Fruit fly (Drosophila melanogaster): Measurements from ENCODE around the gene CAH8.

CAH8 gene

DNA sequence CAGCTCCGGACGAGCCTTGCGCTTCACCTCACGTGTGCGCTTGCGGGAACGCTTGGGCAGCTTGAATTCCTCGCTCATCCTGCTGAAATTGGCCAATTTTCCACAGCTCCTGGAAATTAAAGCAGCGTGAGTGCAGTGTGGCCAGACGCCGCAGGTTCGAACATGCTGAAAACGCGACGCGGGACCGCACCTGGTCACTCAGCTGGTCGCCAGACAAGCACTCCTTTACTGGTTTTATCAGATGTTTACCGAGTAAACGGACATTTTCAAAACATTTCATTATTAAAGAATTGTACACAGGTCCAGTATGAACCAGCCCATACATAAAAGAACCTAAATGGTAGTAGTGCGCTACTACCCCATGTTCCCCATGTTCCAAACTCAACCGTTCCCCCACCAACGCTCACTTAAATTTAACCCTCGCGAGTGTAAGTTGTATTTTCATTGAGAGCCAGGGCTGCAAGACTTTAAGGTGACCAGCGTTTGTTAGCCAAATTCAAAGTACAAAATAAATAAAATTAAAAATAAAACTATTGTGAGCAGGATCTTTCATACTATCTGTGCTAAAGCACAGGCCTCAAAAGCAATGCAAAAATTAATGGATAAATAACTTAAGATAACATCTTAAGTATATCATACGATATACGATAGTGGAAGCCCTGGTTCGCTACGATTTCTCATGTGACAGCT lies 27.2 kb downstream of the CAH8 start, which contains the start of the genes JMJD6, CG7071 and Muted (continued):
- no peak for TF ChIP-seq mld (GFP tag; IDR thresholded peaks at IDR 0.05; ENCODE audit: partially characterized antibody)
- peak; percentile 85 for TF ChIP-seq CG14050 (GFP tag; IDR thresholded peaks at IDR 0.05)
- TF ChIP-seq CG31388 (GFP tag; optimal IDR thresholded peaks at IDR 0.05), result peak; percentile 75
- peak; percentile 53 for TF ChIP-seq Ravus (GFP tag; IDR thresholded peaks at IDR 0.05)
- TF ChIP-seq CG32532 (GFP tag; IDR thresholded peaks at IDR 0.05), result peak; percentile 94
- TF ChIP-seq ERR (GFP tag; optimal IDR thresholded peaks at IDR 0.05), result peak; percentile 76
- peak; percentile 88 for TF ChIP-seq Camta (GFP tag; optimal IDR thresholded peaks at IDR 0.05)
- peak; percentile 85; the same call in 2 of the 3 replicates for TF ChIP-seq otp (GFP tag; IDR thresholded peaks at IDR 0.05)
- TF ChIP-seq HLH4C (GFP tag; IDR thresholded peaks at IDR 0.05; ENCODE audit: partially characterized antibody), result peak; percentile 68
- peak; percentile 84 for TF ChIP-seq dm (GFP tag; optimal IDR thresholded peaks at IDR 0.05)
- TF ChIP-seq NK7.1 (GFP tag; optimal IDR thresholded peaks at IDR 0.05), result no peak
- peak; percentile 23 for TF ChIP-seq D (optimal IDR thresholded peaks at IDR 0.05)
- TF ChIP-seq D (GFP tag; optimal IDR thresholded peaks at IDR 0.05), result peak; percentile 70
- TF ChIP-seq CG12769 (tag; optimal IDR thresholded peaks at IDR 0.05), result peak; percentile 74
- peak; percentile 94 for TF ChIP-seq az2 (GFP tag; optimal IDR thresholded peaks at IDR 0.05)
- peak; percentile 91 for TF ChIP-seq pho (GFP tag; optimal IDR thresholded peaks at IDR 0.05)
- no peak for TF ChIP-seq h (optimal IDR thresholded peaks at IDR 0.05)
- TF ChIP-seq CG12104 (GFP tag; optimal IDR thresholded peaks at IDR 0.05), result peak; percentile 91
- peak; percentile 91 for TF ChIP-seq Dip3 (GFP tag; optimal IDR thresholded peaks at IDR 0.05)
- TF ChIP-seq Elba2 (GFP tag; optimal IDR thresholded peaks at IDR 0.05), result peak; percentile 78
- peak; percentile 97 for TF ChIP-seq CG12391 (tag; optimal IDR thresholded peaks at IDR 0.05)
- TF ChIP-seq CG17802 (tag; optimal IDR thresholded peaks at IDR 0.05), result peak; percentile 76
- peak; percentile 79 for TF ChIP-seq CG10462 (GFP tag; optimal IDR thresholded peaks at IDR 0.05)
- peak; percentile 87 for TF ChIP-seq CG2116 (GFP tag; optimal IDR thresholded peaks at IDR 0.05)
- TF ChIP-seq CG15696 (tag; optimal IDR thresholded peaks at IDR 0.05), result peak; percentile 95
- peak; percentile 92 for TF ChIP-seq Bteb2 (GFP tag; optimal IDR thresholded peaks at IDR 0.05)
- TF ChIP-seq CG7786 (GFP tag; optimal IDR thresholded peaks at IDR 0.05), result peak; percentile 84
- TF ChIP-seq CG11456 (GFP tag; IDR thresholded peaks at IDR 0.05), result peak; percentile 93
- TF ChIP-seq sc (optimal IDR thresholded peaks at IDR 0.05), result no peak
- peak; percentile 83 for TF ChIP-seq sc (GFP tag; optimal IDR thresholded peaks at IDR 0.05)
- TF ChIP-seq CG3163 (GFP tag; optimal IDR thresholded peaks at IDR 0.05), result peak; percentile 33
- TF ChIP-seq sqz (GFP tag; optimal IDR thresholded peaks at IDR 0.05), result peak; percentile 77
- no peak for TF ChIP-seq Dfd (GFP tag; optimal IDR thresholded peaks at IDR 0.05)
- peak; percentile 30 for TF ChIP-seq CG31365 (tag; optimal IDR thresholded peaks at IDR 0.05)
- peak; percentile 80 for TF ChIP-seq ewg (GFP tag; optimal IDR thresholded peaks at IDR 0.05)
- peak; percentile 79 for TF ChIP-seq Gsc (GFP tag; IDR thresholded peaks at IDR 0.05)
- TF ChIP-seq CG4282 (GFP tag; optimal IDR thresholded peaks at IDR 0.05), result peak; percentile 88
- peak; percentile 70 for TF ChIP-seq repo (GFP tag; optimal IDR thresholded peaks at IDR 0.05)
- TF ChIP-seq CG7271 (tag; optimal IDR thresholded peaks at IDR 0.05), result peak; percentile 69
- peak; percentile 91 for TF ChIP-seq Sox102F (GFP tag; optimal IDR thresholded peaks at IDR 0.05)
- TF ChIP-seq bigmax (GFP tag; optimal IDR thresholded peaks at IDR 0.05), result no peak
- peak; percentile 88 for TF ChIP-seq CG15601 (tag; optimal IDR thresholded peaks at IDR 0.05)
- TF ChIP-seq Asciz (GFP tag; optimal IDR thresholded peaks at IDR 0.05), result peak; percentile 77
- peak; percentile 54 for TF ChIP-seq trh (GFP tag; optimal IDR thresholded peaks at IDR 0.05)
- peak; percentile 74; the same call in 2 of the 3 replicates for TF ChIP-seq hb (GFP tag; IDR thresholded peaks at IDR 0.05; ENCODE audit: partially characterized antibody)
- TF ChIP-seq CG8281 (tag; optimal IDR thresholded peaks at IDR 0.05), result peak; percentile 63
- peak; percentile 66 for TF ChIP-seq gsb (GFP tag; IDR thresholded peaks at IDR 0.05)
- TF ChIP-seq CkIIα-i1 (GFP tag; IDR thresholded peaks at IDR 0.05), result no peak
- TF ChIP-seq dati (GFP tag; IDR thresholded peaks at IDR 0.05), result peak; percentile 87
- no peak for TF ChIP-seq yki (optimal IDR thresholded peaks at IDR 0.05)
- TF ChIP-seq CTCF (GFP tag; optimal IDR thresholded peaks at IDR 0.05), result peak; percentile 18
- TF ChIP-seq CG3281 (GFP tag; optimal IDR thresholded peaks at IDR 0.05), result peak; percentile 92

Measured in whole organism, embryonic.